Fruit fly (Drosophila melanogaster) whole organism, larva: ENCODE measurements around the gene Zif.

Experiments used
- noc ChIP-seq: fragments of 200-800 bp; sonication (Bioruptor generic); optimal IDR thresholded peaks from 3 replicates; lab custom pipeline; 2019; ENCODE audit warnings: missing biosample characterization, mild to moderate bottlenecking, missing genetic modification characterization, moderate library complexity

Zif gene

dm6 chr3R:6425454-6426156, 31.3 kb upstream of the Zif start:
- no peak for TF ChIP-seq noc (tag; lab: Kevin White, UChicago)

dm6 chr3R:6426173-6426899, 30.6 kb upstream of the Zif start:
- no peak for TF ChIP-seq noc (tag; lab: Kevin White, UChicago)

dm6 chr3R:6427619-6428378, 29.1 kb upstream of the Zif start:
- TF ChIP-seq noc (tag; lab: Kevin White, UChicago), result no peak

DNA sequence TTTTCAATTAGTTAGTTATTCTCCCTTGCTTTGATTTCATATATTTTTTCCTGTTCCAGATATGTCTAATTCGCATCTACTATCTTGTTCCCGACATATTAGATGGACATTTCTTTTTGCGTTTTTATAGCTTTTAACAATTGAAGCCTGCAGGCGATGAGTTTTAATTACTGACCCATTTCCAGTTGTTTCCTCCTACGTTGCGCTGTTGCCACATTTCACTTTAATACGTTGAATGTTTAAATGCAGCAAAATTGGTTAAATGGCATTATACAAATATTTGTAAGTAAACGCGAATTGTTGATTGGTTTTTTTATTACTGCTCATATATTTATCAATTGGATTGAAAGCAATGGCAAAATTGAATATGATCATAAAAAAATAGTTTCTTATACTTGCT, 28.0 kb upstream of the Zif start:
- TF ChIP-seq noc (tag; lab: Kevin White, UChicago), result no peak

DNA sequence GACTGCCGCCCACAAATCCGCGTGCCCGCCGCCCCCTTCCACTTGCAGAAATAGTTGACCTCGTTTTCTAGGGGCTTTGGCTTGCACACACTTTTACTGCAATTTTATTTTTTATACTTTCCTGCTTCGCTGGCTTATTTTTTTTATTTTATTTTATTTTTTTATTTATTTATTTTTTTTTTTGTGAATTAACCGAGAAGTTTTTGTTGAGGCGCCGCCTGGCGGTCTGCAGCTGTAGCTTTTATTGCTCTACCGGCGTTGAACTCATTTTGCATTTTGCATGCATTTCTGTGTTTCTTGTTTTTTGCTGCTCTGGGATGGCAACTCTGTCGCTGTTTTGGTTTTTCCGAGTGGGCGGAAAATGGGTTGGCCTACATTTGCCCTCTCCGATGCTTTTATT, 27.2 kb upstream of the Zif start:
- TF ChIP-seq noc (tag; lab: Kevin White, UChicago), result no peak

- TF ChIP-seq noc (tag; lab: Kevin White, UChicago), result no peak
Observed at dm6 chr3R:6430206-6430605, 26.7 kb upstream of the Zif start.

DNA sequence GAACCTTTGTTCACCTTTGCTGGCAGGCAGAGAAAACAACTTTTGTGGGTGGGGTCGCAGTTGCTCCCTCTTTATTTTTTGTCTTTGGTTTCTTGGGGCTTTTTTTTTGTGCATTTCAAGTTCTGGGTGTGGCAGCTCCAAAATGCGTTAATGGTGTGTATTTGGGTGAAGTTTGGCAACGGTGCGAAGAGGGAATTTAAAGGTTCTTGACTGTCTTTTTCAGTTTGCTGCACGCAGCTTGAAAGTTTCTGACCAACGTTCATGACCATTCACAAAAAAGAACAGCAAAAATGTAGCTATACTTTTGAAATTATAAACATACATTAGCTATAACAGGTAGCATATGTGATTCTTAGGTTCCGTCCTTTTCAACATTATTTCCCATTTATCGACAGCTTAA, 24.6 kb upstream of the Zif start:
- TF ChIP-seq noc (tag; lab: Kevin White, UChicago), result no peak

- peak; percentile 19 for TF ChIP-seq noc (tag; lab: Kevin White, UChicago)
Observed at dm6 chr3R:6432784-6433469, 24.0 kb upstream of the Zif start.

DNA sequence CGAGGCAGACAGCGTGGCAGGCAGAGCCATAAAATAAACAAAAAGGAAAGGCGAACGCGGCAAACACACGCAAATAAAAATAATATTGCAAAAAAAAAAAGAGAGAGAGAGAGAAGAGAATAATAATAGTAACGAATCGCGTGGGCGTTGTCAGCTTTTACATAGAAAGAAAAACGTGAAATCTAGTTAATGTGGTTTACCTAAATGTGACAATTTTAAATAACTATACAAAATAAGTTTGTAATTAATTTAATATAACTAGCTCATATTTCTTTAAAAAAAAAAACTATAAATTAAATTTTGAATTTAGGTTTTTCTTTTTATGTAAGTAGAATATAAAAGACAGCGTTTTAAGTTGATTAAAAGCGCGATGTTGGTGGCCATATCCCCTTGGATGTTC, 23.0 kb upstream of the Zif start:
- no peak for TF ChIP-seq noc (tag; lab: Kevin White, UChicago)

DNA sequence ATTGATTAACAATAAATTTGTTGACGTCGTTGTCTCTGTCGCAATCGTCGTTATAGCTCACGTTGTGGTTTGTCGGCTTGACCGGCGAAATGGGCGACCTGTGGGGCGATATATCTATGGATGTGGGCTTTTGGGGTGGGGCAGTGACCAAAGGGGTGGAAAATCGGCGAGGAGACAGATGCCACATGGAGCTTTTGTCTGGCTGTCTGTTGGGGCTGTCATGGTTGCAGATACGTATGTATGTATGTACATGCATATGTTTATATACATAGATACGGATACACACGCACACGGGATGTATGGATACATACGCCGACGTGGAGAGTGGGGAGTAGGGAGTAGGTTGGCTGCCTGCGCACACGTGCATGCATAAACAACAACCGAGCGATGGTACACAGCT, 21.7 kb upstream of the Zif start:
- TF ChIP-seq noc (tag; lab: Kevin White, UChicago), result no peak

DNA sequence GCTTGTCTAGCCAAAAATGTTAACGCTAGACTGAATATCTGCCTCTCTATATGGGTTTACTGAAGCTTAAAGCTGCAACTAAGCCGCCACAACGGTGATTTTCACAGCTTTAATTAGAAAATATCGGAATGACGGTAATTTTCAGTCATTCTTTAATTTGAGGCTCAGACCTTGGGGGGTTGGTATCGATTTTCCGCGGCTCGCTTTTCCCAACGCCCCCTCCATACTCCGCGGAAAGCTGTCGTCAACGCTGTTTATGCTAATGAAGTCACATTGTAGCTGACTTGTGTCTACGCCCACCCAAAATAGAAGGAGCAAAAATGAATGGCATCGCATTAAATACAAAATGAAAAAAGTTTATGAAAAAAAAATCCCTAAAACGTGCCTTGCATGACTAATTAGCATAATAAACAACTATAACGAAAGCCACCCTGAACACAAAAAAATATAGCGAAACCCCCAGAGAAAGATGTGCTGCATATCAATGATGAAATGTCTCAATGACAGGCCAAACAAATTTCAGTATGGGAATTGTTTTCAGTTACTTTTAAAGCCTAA, 21.0 kb upstream of the Zif start:
- TF ChIP-seq noc (tag; lab: Kevin White, UChicago), result no peak

dm6 chr3R:6436643-6437042, 20.2 kb upstream of the Zif start:
- TF ChIP-seq noc (tag; lab: Kevin White, UChicago), result no peak

DNA sequence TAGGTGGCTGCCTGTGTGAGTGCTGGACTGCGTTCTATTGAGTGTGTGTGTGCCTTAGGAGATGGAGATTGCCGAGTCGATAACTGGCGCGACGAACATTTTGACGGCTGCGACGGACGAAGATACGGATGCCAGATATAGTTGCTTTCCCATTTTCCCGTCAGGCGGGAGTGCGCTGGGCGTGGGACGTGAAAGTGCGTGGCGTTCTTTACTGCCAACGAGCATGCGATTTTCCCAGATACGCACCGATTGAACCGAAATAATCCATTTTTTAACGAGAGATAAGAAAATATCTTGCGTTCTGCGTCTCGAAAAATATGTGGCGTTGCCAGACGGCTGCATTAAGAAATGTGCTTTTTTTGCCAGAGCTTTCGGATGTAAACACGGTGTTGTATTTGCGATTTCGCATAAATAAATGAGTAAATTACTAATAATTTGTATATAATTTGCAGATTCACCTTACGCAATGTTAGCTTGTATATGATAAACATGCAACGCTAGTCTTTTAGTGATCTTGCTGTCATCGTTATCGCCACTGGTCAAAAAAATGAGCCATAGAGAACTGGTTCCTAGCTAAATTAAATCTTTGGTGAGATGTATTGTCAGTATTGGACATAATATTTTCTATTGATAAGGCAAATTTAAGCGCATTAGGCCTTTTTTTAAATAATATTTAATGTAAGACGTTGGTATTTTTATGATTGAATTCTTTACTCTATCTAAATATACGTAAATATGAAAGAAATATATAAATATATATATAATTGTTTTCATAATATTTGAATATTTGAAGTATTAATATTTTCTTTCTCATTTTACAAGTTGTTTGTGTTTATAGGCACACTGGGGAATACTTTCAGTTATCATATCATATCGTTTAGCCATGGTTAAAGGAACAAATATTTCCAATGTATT, 491 bp upstream of the Zif start, which contains the start of gene CG9727:
CG9727 (minus strand) TSS at position 537 of the 915 bp plus-strand sequence.
- no peak for TF ChIP-seq noc (tag; lab: Kevin White, UChicago)

- no peak for TF ChIP-seq noc (tag; lab: Kevin White, UChicago)
Observed at dm6 chr3R:6460589-6461141, 3.8 kb downstream of the Zif start.
